Fruit fly (Drosophila melanogaster) whole organism, embryonic: Measurements from ENCODE around the gene CG15414.
A peak's percentile ranks its signal among the peaks of the same experiment; 100 is the strongest.

ENCODE experiments used
- Atf6 ChIP-seq: fragments of 200-800 bp; sonication (Bioruptor generic); IDR thresholded peaks from 2 replicates; pipeline ENCODE4 v1.3.6; 2022; ENCODE audit warnings: missing biosample characterization, missing genetic modification characterization
- CG10543 ChIP-seq: fragments of 200-800 bp; sonication (Bioruptor generic); optimal IDR thresholded peaks from 3 replicates; lab custom pipeline; 2017; ENCODE audit warnings: missing biosample characterization, mild to moderate bottlenecking, missing genetic modification characterization, moderate library complexity
- CG10979 ChIP-seq: fragments of 200-800 bp; sonication (Bioruptor generic); optimal IDR thresholded peaks from 2 replicates; lab custom pipeline; 2018; ENCODE audit warnings: missing biosample characterization, mild to moderate bottlenecking, missing genetic modification characterization, moderate library complexity
- CG11696 ChIP-seq: fragments of 200-800 bp; sonication (Bioruptor generic); IDR thresholded peaks from 2 replicates; pipeline ENCODE4 v1.3.6; 2022; ENCODE audit warnings: missing biosample characterization, missing genetic modification characterization
- CG12155 ChIP-seq: fragments of 200-800 bp; sonication (Bioruptor generic); optimal IDR thresholded peaks from 3 replicates; lab custom pipeline; 2016; ENCODE audit warnings: missing biosample characterization, missing genetic modification characterization
- CG13775 ChIP-seq: fragments of 200-800 bp; sonication (Bioruptor generic); optimal IDR thresholded peaks from 3 replicates; lab custom pipeline; 2017; ENCODE audit warnings: missing biosample characterization, mild to moderate bottlenecking, missing genetic modification characterization
- CG14014 ChIP-seq: fragments of 200-800 bp; sonication (Bioruptor generic); IDR thresholded peaks from 2 replicates; pipeline ENCODE4 v1.3.6; 2022; ENCODE audit warnings: missing biosample characterization, missing genetic modification characterization
- CG14441 ChIP-seq: fragments of 200-800 bp; sonication (Bioruptor generic); IDR thresholded peaks from 2 replicates; pipeline ENCODE4 v1.3.6; 2022; ENCODE audit warnings: missing biosample characterization, missing genetic modification characterization
- CG14667 ChIP-seq: fragments of 200-800 bp; sonication (Bioruptor generic); IDR thresholded peaks from 2 replicates; pipeline ENCODE4 v1.3.6; 2022; ENCODE audit warnings: missing biosample characterization, missing genetic modification characterization
- CG15073 ChIP-seq: fragments of 200-800 bp; sonication (Bioruptor generic); optimal IDR thresholded peaks from 2 replicates; lab custom pipeline; 2016; ENCODE audit warnings: missing biosample characterization, missing genetic modification characterization
- CG16863 ChIP-seq: fragments of 200-800 bp; sonication (Bioruptor generic); optimal IDR thresholded peaks from 3 replicates; lab custom pipeline; 2016; ENCODE audit warnings: missing biosample characterization, missing genetic modification characterization
- CG17359 ChIP-seq: fragments of 200-800 bp; sonication (Bioruptor generic); optimal IDR thresholded peaks from 3 replicates; lab custom pipeline; 2018; ENCODE audit warnings: missing biosample characterization, mild to moderate bottlenecking, missing genetic modification characterization, moderate library complexity
- CG1832 ChIP-seq: fragments of 200-800 bp; sonication (Bioruptor generic); optimal IDR thresholded peaks from 2 replicates; lab custom pipeline; 2017; ENCODE audit warnings: missing biosample characterization, mild to moderate bottlenecking, missing genetic modification characterization, inconsistent platforms
- CG2116 ChIP-seq: fragments of 200-800 bp; sonication (Bioruptor generic); optimal IDR thresholded peaks from 3 replicates; lab custom pipeline; 2018; ENCODE audit warnings: missing biosample characterization, mild to moderate bottlenecking, missing genetic modification characterization
- CG2199 ChIP-seq: fragments of 200-800 bp; sonication (Bioruptor generic); IDR thresholded peaks from 3 replicates; pipeline ENCODE4 v1.3.6; 2022; ENCODE audit warnings: missing biosample characterization, missing genetic modification characterization
- CG2712 ChIP-seq: fragments of 200-800 bp; optimal IDR thresholded peaks from 3 replicates; lab custom pipeline; 2019; ENCODE audit warnings: missing biosample characterization, mild to moderate bottlenecking, missing genetic modification characterization, moderate library complexity
- CG32772 ChIP-seq: fragments of 200-800 bp; sonication (Bioruptor generic); IDR thresholded peaks from 2 replicates; pipeline ENCODE4 v1.3.6; 2022; ENCODE audit warnings: missing biosample characterization, missing genetic modification characterization
- CG34376 ChIP-seq: fragments of 200-800 bp; sonication (Bioruptor generic); optimal IDR thresholded peaks from 2 replicates; lab custom pipeline; 2018; ENCODE audit warnings: missing biosample characterization, mild to moderate bottlenecking, missing genetic modification characterization
- CG3726 ChIP-seq: fragments of 200-800 bp; sonication (Bioruptor generic); IDR thresholded peaks from 3 replicates; pipeline ENCODE4, ENCODE4 v1.3.6; 2022; ENCODE audit warnings: missing biosample characterization, missing genetic modification characterization
- CG4360 ChIP-seq: fragments of 200-800 bp; sonication (Bioruptor generic); IDR thresholded peaks from 2 replicates; pipeline ENCODE4 v1.3.6; 2022; ENCODE audit warnings: missing biosample characterization, missing genetic modification characterization
- CG4707 ChIP-seq: fragments of 200-800 bp; sonication (Bioruptor generic); optimal IDR thresholded peaks from 2 replicates; lab custom pipeline; 2018; ENCODE audit warnings: missing biosample characterization, mild to moderate bottlenecking, missing genetic modification characterization, moderate library complexity
- CG5180 ChIP-seq: fragments of 200-800 bp; sonication (Bioruptor generic); optimal IDR thresholded peaks from 3 replicates; lab custom pipeline; 2017; ENCODE audit warnings: missing biosample characterization, missing genetic modification characterization, mild to moderate bottlenecking, moderate library complexity, missing genetic modification reagents
- CG6654 ChIP-seq: fragments of 200-800 bp; sonication (Bioruptor generic); optimal IDR thresholded peaks from 2 replicates; lab custom pipeline; 2017; ENCODE audit warnings: missing biosample characterization, mild to moderate bottlenecking, missing genetic modification characterization
- CG7928 ChIP-seq: fragments of 200-800 bp; sonication (Bioruptor generic); optimal IDR thresholded peaks from 2 replicates; lab custom pipeline; 2017; ENCODE audit warnings: missing biosample characterization, mild to moderate bottlenecking, missing genetic modification characterization
- CG7987 ChIP-seq: fragments of 200-800 bp; sonication (Bioruptor generic); optimal IDR thresholded peaks from 2 replicates; lab custom pipeline; 2018; ENCODE audit warnings: missing biosample characterization, mild to moderate bottlenecking, missing genetic modification characterization, moderate library complexity
- CG8388 ChIP-seq: fragments of 200-800 bp; sonication (Bioruptor generic); optimal IDR thresholded peaks from 2 replicates; lab custom pipeline; 2019; ENCODE audit warnings: missing biosample characterization, mild to moderate bottlenecking, missing genetic modification characterization, moderate library complexity
- CG9932 ChIP-seq: fragments of 200-800 bp; sonication (Bioruptor generic); IDR thresholded peaks from 2 replicates; pipeline ENCODE4 v1.3.6; 2022; ENCODE audit warnings: missing biosample characterization, missing genetic modification characterization
- Camta ChIP-seq: fragments of 200-800 bp; sonication (Bioruptor generic); optimal IDR thresholded peaks from 2 replicates; lab custom pipeline; 2016; ENCODE audit warnings: missing biosample characterization, missing genetic modification characterization
- Dbx ChIP-seq: fragments of 200-800 bp; sonication (Bioruptor generic); IDR thresholded peaks from 3 replicates; pipeline ENCODE4 v1.3.6; 2022; ENCODE audit warnings: missing biosample characterization, missing genetic modification characterization
- Dip3 ChIP-seq: fragments of 200-800 bp; sonication (Bioruptor generic); optimal IDR thresholded peaks from 3 replicates; lab custom pipeline; 2016; ENCODE audit warnings: missing biosample characterization, missing genetic modification characterization
- HLH4C ChIP-seq: fragments of 200-800 bp; sonication (Bioruptor generic); IDR thresholded peaks from 3 replicates; pipeline ENCODE4 v1.3.6; 2022; ENCODE audit warnings: missing biosample characterization, missing genetic modification characterization; ENCODE audit not compliant: partially characterized antibody
- Hr3 ChIP-seq: fragments of 200-800 bp; sonication (Bioruptor generic); optimal IDR thresholded peaks from 3 replicates; lab custom pipeline; 2016; ENCODE audit warnings: missing biosample characterization, missing genetic modification characterization
- Hr78 ChIP-seq, 2 experiments: fragments of 200-800 bp in 1 of 2; fragments of >200 bp in 1 of 2; sonication (Bioruptor generic) in 1 of 2; optimal IDR thresholded peaks; 2 replicates each; lab custom pipeline; 2017 to 2019; ENCODE audit warnings: missing biosample characterization in 2 of 2, missing genetic modification characterization in 2 of 2, mild to moderate bottlenecking in 1 of 2, moderate library complexity in 1 of 2
- Mad ChIP-seq: fragments of 200-800 bp; sonication (Bioruptor generic); optimal IDR thresholded peaks from 2 replicates; lab custom pipeline; 2016; ENCODE audit warnings: missing biosample characterization, missing genetic modification characterization
- NC2α ChIP-seq: fragments of 200-800 bp; sonication (Bioruptor generic); optimal IDR thresholded peaks from 2 replicates; lab custom pipeline; 2016; ENCODE audit warnings: missing biosample characterization, missing genetic modification characterization
- Rfx ChIP-seq: fragments of 200-800 bp; sonication (Bioruptor generic); IDR thresholded peaks from 2 replicates; pipeline ENCODE4 v1.3.6; 2022; ENCODE audit warnings: missing biosample characterization, missing genetic modification characterization
- chm ChIP-seq: fragments of 200-800 bp; sonication (Bioruptor generic); IDR thresholded peaks from 2 replicates; pipeline ENCODE4 v1.3.6; 2022; ENCODE audit warnings: missing biosample characterization, missing genetic modification characterization
- dpn ChIP-seq, 2 experiments: fragments of 200-800 bp; sonication (Bioruptor generic); optimal IDR thresholded peaks; 3 replicates each; lab custom pipeline; 2016; ENCODE audit warnings: missing biosample characterization in 2 of 2, missing genetic modification characterization in 2 of 2
- en ChIP-seq: fragments of 200-800 bp; sonication (Bioruptor generic); optimal IDR thresholded peaks from 2 replicates; lab custom pipeline; 2016; ENCODE audit warnings: missing biosample characterization, missing genetic modification characterization
- eve ChIP-seq, 2 experiments: fragments of >200 bp; optimal IDR thresholded peaks; 2 replicates each; lab custom pipeline; 2017; ENCODE audit warnings: missing biosample characterization in 2 of 2, missing genetic modification characterization in 2 of 2
- fd3F ChIP-seq: fragments of 200-800 bp; sonication (Bioruptor generic); optimal IDR thresholded peaks from 2 replicates; lab custom pipeline; 2018; ENCODE audit warnings: missing biosample characterization, mild to moderate bottlenecking, missing genetic modification characterization, moderate library complexity
- peb ChIP-seq: fragments of 200-800 bp; sonication (Bioruptor generic); IDR thresholded peaks from 2 replicates; pipeline ENCODE4 v1.3.6; 2022; ENCODE audit warnings: missing biosample characterization, missing genetic modification characterization
- prd ChIP-seq, 3 experiments: fragments of >200 bp in 2 of 3; fragments of 200-800 bp in 1 of 3; sonication (Bioruptor generic) in 1 of 3; optimal IDR thresholded peaks in 2 of 3; IDR thresholded peaks in 1 of 3; 2 replicates in 2 of 3; 3 replicates in 1 of 3; pipeline versions ENCODE4 v1.3.6 to Lab custom; 2017 to 2022; ENCODE audit warnings: missing biosample characterization in 1 of 3, missing genetic modification characterization in 1 of 3
- shn ChIP-seq: fragments of 200-800 bp; sonication (Bioruptor generic); optimal IDR thresholded peaks from 3 replicates; lab custom pipeline; 2016; ENCODE audit warnings: missing biosample characterization, missing genetic modification characterization
- sima ChIP-seq: fragments of 200-800 bp; sonication (Bioruptor generic); optimal IDR thresholded peaks from 2 replicates; lab custom pipeline; 2016; ENCODE audit warnings: missing biosample characterization, missing genetic modification characterization
- slou ChIP-seq: fragments of 200-800 bp; sonication (Bioruptor generic); optimal IDR thresholded peaks from 3 replicates; lab custom pipeline; 2016; ENCODE audit warnings: missing biosample characterization, missing genetic modification characterization
- slp2 ChIP-seq: fragments of 200-800 bp; sonication (Bioruptor generic); optimal IDR thresholded peaks from 2 replicates; lab custom pipeline; 2016; ENCODE audit warnings: missing biosample characterization, missing genetic modification characterization
- sr ChIP-seq: fragments of 200-800 bp; sonication (Bioruptor generic); IDR thresholded peaks from 3 replicates; pipeline ENCODE4 v1.3.6; 2022; ENCODE audit warnings: missing biosample characterization, missing genetic modification characterization
- ssp ChIP-seq: fragments of 200-800 bp; sonication (Bioruptor generic); IDR thresholded peaks from 2 replicates; pipeline ENCODE4 v1.3.6; 2022; ENCODE audit warnings: missing biosample characterization, missing genetic modification characterization
- trem ChIP-seq: fragments of 200-800 bp; optimal IDR thresholded peaks from 3 replicates; lab custom pipeline; 2019; ENCODE audit warnings: missing biosample characterization, mild to moderate bottlenecking, missing genetic modification characterization, moderate library complexity

The CG15414 gene

DNA sequence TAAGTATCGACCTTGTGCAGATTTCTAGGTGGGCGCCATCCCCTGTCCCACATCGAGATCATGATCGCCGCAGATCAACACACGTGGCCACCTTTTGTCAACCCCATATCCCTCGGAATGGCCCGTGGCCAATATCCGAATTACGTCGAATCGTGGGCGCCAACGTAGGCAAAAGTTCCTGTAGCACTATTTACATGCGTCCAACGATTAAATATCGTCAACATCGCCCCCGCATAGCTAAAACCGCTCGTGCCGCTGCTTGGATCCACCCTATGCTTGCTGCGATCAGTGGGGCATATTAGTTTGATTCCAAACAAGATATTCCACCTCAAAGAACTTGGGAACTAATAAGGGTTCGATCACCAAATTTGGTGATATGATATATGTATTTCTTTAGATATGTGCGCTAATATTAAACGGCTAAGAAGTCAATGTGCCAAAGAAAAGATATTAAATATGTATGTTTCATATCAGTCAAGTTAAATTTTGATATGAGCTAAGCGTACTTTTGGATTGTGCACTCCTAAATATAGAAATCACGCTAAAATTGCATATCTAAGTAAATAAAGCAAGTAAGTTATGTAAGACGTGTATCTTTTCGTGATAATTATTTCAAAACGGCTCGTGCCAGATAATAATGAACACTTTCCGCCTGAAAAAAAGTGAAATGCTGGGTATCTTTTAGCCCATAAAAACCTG lies 13.7 kb downstream of the CG15414 start (continued):
- TF ChIP-seq CG14667 (GFP tag; lab: Robert Waterston, UW), result no peak
- peak; percentile 95 for TF ChIP-seq sr (GFP tag; lab: Robert Waterston, UW)
- TF ChIP-seq CG17359 (tag; lab: Kevin White, UChicago), result no peak
- TF ChIP-seq Rfx (GFP tag; lab: Robert Waterston, UW), result peak; percentile 40; the same call in 1 of the 2 replicates
- TF ChIP-seq CG10543, result peak; percentile 52
- peak; percentile 58 for TF ChIP-seq CG13775 (GFP tag; lab: Kevin White, UChicago)
- no peak for TF ChIP-seq CG6654 (GFP tag; lab: Kevin White, UChicago)
- peak; percentile 51 for TF ChIP-seq CG9932
- no peak for TF ChIP-seq CG4707
- no peak for TF ChIP-seq eve (GFP tag; optimal IDR thresholded peaks at IDR 0.05; lab: Kevin White, UChicago)
- TF ChIP-seq Hr3 (GFP tag; lab: Kevin White, UChicago), result no peak
- TF ChIP-seq slou (GFP tag; lab: Kevin White, UChicago), result peak; percentile 36
- TF ChIP-seq dpn (GFP tag; optimal IDR thresholded peaks at IDR 0.05; lab: Kevin White, UChicago), result peak; percentile 50 to 64
- no peak for TF ChIP-seq sima (GFP tag; lab: Kevin White, UChicago)
- TF ChIP-seq fd3F, result peak; percentile 41
- no peak for TF ChIP-seq en (GFP tag; lab: Kevin White, UChicago)
- no peak for TF ChIP-seq CG15073 (GFP tag; lab: Kevin White, UChicago)
- TF ChIP-seq CG14441 (GFP tag; lab: Robert Waterston, UW), result no peak
- TF ChIP-seq Dip3 (GFP tag; lab: Kevin White, UChicago), result peak; percentile 30
- no peak for TF ChIP-seq chm (GFP tag; lab: Robert Waterston, UW)
- TF ChIP-seq CG3726 (GFP tag; lab: Robert Waterston, UW), result no peak
- TF ChIP-seq CG7987 (GFP tag; lab: Kevin White, UChicago), result no peak
- TF ChIP-seq shn (GFP tag; lab: Kevin White, UChicago), result peak; percentile 60
- TF ChIP-seq CG2712, result peak; percentile 46
- peak; percentile 15 for TF ChIP-seq CG8388 (GFP tag; lab: Kevin White, UChicago)
- peak; percentile 48; the same call in 1 of the 2 replicates for TF ChIP-seq CG14014 (GFP tag; lab: Robert Waterston, UW)
- no peak for TF ChIP-seq CG4360 (GFP tag; lab: Robert Waterston, UW)
- TF ChIP-seq Camta (GFP tag; lab: Kevin White, UChicago), result no peak
- TF ChIP-seq CG34376 (GFP tag; lab: Kevin White, UChicago), result no peak
- TF ChIP-seq CG2199, result no peak
- TF ChIP-seq CG11696 (GFP tag; lab: Robert Waterston, UW), result no peak
- TF ChIP-seq CG2116 (GFP tag; lab: Kevin White, UChicago), result no peak
- TF ChIP-seq NC2α (GFP tag; lab: Kevin White, UChicago), result peak; percentile 7
- no peak for TF ChIP-seq ssp (GFP tag; lab: Robert Waterston, UW)
- no peak for TF ChIP-seq Dbx
- no peak for TF ChIP-seq CG7928 (GFP tag; lab: Kevin White, UChicago)
- no peak for TF ChIP-seq CG1832 (GFP tag; lab: Kevin White, UChicago)
- peak; percentile 39 for TF ChIP-seq CG12155 (GFP tag; lab: Kevin White, UChicago)
- no peak for TF ChIP-seq CG5180
- no peak for TF ChIP-seq trem (tag; lab: Kevin White, UChicago)
- TF ChIP-seq Mad (GFP tag; lab: Kevin White, UChicago), result peak; percentile 33
- TF ChIP-seq HLH4C, result no peak
- TF ChIP-seq CG16863, result peak; percentile 4
- no peak for TF ChIP-seq prd (optimal IDR thresholded peaks at IDR 0.05; lab: Kevin White, UChicago)
- peak; percentile 28; the same call in 1 of the 3 replicates for TF ChIP-seq prd (GFP tag; IDR thresholded peaks at IDR 0.05; lab: Robert Waterston, UW)
- peak; percentile 2 for TF ChIP-seq CG10979 (tag; lab: Kevin White, UChicago)
- no peak for TF ChIP-seq Hr78 (GFP tag; optimal IDR thresholded peaks at IDR 0.05; lab: Kevin White, UChicago)
- TF ChIP-seq CG32772 (GFP tag; lab: Robert Waterston, UW), result no peak
- TF ChIP-seq Atf6 (GFP tag; lab: Robert Waterston, UW), result no peak
- no peak for TF ChIP-seq peb (GFP tag; lab: Robert Waterston, UW)
- peak; percentile 52 for TF ChIP-seq slp2 (GFP tag; lab: Kevin White, UChicago)
